Fruit fly (Drosophila melanogaster) whole organism, embryonic: ENCODE data around the gene CG17752.

Experiments
- B-H2 ChIP-seq: fragments of 200-800 bp; sonication (Bioruptor generic); optimal IDR thresholded peaks from 2 replicates; lab custom pipeline; 2018; ENCODE audit warnings: missing biosample characterization, mild to moderate bottlenecking, missing genetic modification characterization
- CG10267 ChIP-seq: fragments of 200-800 bp; sonication (Bioruptor generic); optimal IDR thresholded peaks from 2 replicates; lab custom pipeline; 2018; ENCODE audit warnings: missing biosample characterization, mild to moderate bottlenecking, missing genetic modification characterization, moderate library complexity
- CG10366 ChIP-seq: fragments of 200-800 bp; sonication (Bioruptor generic); IDR thresholded peaks from 2 replicates; pipeline ENCODE4 v1.3.6; 2022; ENCODE audit warnings: missing biosample characterization, missing genetic modification characterization
- CG10959 ChIP-seq: fragments of 200-800 bp; sonication (Bioruptor generic); IDR thresholded peaks from 2 replicates; pipeline ENCODE4 v1.3.6; 2022; ENCODE audit warnings: missing biosample characterization, missing genetic modification characterization
- CG13287 ChIP-seq: fragments of 200-800 bp; sonication (Bioruptor generic); IDR thresholded peaks from 2 replicates; pipeline ENCODE4 v1.3.6; 2022; ENCODE audit warnings: missing biosample characterization, missing genetic modification characterization; ENCODE audit not compliant: partially characterized antibody
- CG13894 ChIP-seq: fragments of 200-800 bp; sonication (Bioruptor generic); optimal IDR thresholded peaks from 3 replicates; lab custom pipeline; 2018; ENCODE audit warnings: missing biosample characterization, mild to moderate bottlenecking, missing genetic modification characterization, moderate library complexity
- CG14014 ChIP-seq: fragments of 200-800 bp; sonication (Bioruptor generic); IDR thresholded peaks from 2 replicates; pipeline ENCODE4 v1.3.6; 2022; ENCODE audit warnings: missing biosample characterization, missing genetic modification characterization
- CG14860 ChIP-seq: fragments of 200-800 bp; sonication (Bioruptor generic); IDR thresholded peaks from 3 replicates; pipeline ENCODE4 v1.3.6; 2022; ENCODE audit warnings: missing biosample characterization, missing genetic modification characterization; ENCODE audit not compliant: partially characterized antibody
- CG16813 ChIP-seq: fragments of 200-800 bp; sonication (Bioruptor generic); IDR thresholded peaks from 3 replicates; pipeline ENCODE4 v1.3.6; 2022; ENCODE audit warnings: missing biosample characterization, missing genetic modification characterization; ENCODE audit not compliant: partially characterized antibody
- CG17568 ChIP-seq: fragments of 200-800 bp; sonication (Bioruptor generic); optimal IDR thresholded peaks from 2 replicates; lab custom pipeline; 2018; ENCODE audit warnings: missing biosample characterization, mild to moderate bottlenecking, missing genetic modification characterization, moderate library complexity
- CG2120 ChIP-seq: fragments of 200-800 bp; sonication (Bioruptor generic); optimal IDR thresholded peaks from 3 replicates; lab custom pipeline; 2016; ENCODE audit warnings: missing biosample characterization, missing genetic modification characterization
- CG3281 ChIP-seq: fragments of 200-800 bp; sonication (Bioruptor generic); optimal IDR thresholded peaks from 3 replicates; lab custom pipeline; 2017; ENCODE audit warnings: missing biosample characterization, mild to moderate bottlenecking, missing genetic modification characterization
- CG3838 ChIP-seq: fragments of 200-800 bp; sonication (Bioruptor generic); optimal IDR thresholded peaks from 3 replicates; lab custom pipeline; 2016; ENCODE audit warnings: missing biosample characterization, missing genetic modification characterization
- CG42726 ChIP-seq: fragments of 200-800 bp; sonication (Bioruptor generic); IDR thresholded peaks from 2 replicates; pipeline ENCODE4 v1.3.6; 2022; ENCODE audit warnings: missing biosample characterization, missing genetic modification characterization; ENCODE audit not compliant: partially characterized antibody
- CG6272 ChIP-seq: fragments of 200-800 bp; sonication (Bioruptor generic); IDR thresholded peaks from 2 replicates; pipeline ENCODE4 v1.3.6; 2022; ENCODE audit warnings: missing biosample characterization, missing genetic modification characterization
- CG7786 ChIP-seq: fragments of 200-800 bp; sonication (Bioruptor generic); optimal IDR thresholded peaks from 2 replicates; lab custom pipeline; 2016; ENCODE audit warnings: missing biosample characterization, missing genetic modification characterization
- CG8290 ChIP-seq, 3 experiments: fragments of 200-800 bp; sonication (Bioruptor generic); optimal IDR thresholded peaks; 2 replicates each; lab custom pipeline; 2016 to 2019; ENCODE audit warnings: missing biosample characterization in 3 of 3, missing genetic modification characterization in 3 of 3, mild to moderate bottlenecking in 2 of 3, moderate library complexity in 1 of 3
- CG9932 ChIP-seq: fragments of 200-800 bp; sonication (Bioruptor generic); IDR thresholded peaks from 2 replicates; pipeline ENCODE4 v1.3.6; 2022; ENCODE audit warnings: missing biosample characterization, missing genetic modification characterization
- Camta ChIP-seq: fragments of 200-800 bp; sonication (Bioruptor generic); optimal IDR thresholded peaks from 2 replicates; lab custom pipeline; 2016; ENCODE audit warnings: missing biosample characterization, missing genetic modification characterization
- Dll ChIP-seq: fragments of 200-800 bp; sonication (Bioruptor generic); IDR thresholded peaks from 4 replicates; pipeline ENCODE4 v1.3.6; 2022; ENCODE audit warnings: missing biosample characterization, missing genetic modification characterization; ENCODE audit not compliant: partially characterized antibody
- Doc3 ChIP-seq: fragments of 200-800 bp; sonication (Bioruptor generic); IDR thresholded peaks from 3 replicates; pipeline ENCODE4 v1.3.6; 2022; ENCODE audit warnings: missing biosample characterization, missing genetic modification characterization; ENCODE audit not compliant: partially characterized antibody
- Dp ChIP-seq: fragments of 200-800 bp; sonication (Bioruptor generic); optimal IDR thresholded peaks from 2 replicates; lab custom pipeline; 2018; ENCODE audit warnings: missing biosample characterization, mild to moderate bottlenecking, missing genetic modification characterization, moderate library complexity
- Drgx ChIP-seq: fragments of 200-800 bp; sonication (Bioruptor generic); IDR thresholded peaks from 2 replicates; pipeline ENCODE4 v1.3.6; 2022; ENCODE audit warnings: missing biosample characterization, missing genetic modification characterization
- E2f2 ChIP-seq: fragments of 200-800 bp; sonication (Bioruptor generic); IDR thresholded peaks from 2 replicates; pipeline ENCODE4 v1.3.6; 2022; ENCODE audit warnings: missing biosample characterization, missing genetic modification characterization
- ERR ChIP-seq: fragments of 200-800 bp; sonication (Bioruptor generic); optimal IDR thresholded peaks from 2 replicates; lab custom pipeline; 2016; ENCODE audit warnings: missing biosample characterization, missing genetic modification characterization
- Ets97D ChIP-seq: fragments of 200-800 bp; sonication (Bioruptor generic); optimal IDR thresholded peaks from 3 replicates; lab custom pipeline; 2016; ENCODE audit warnings: missing biosample characterization, missing genetic modification characterization
- Hr51 ChIP-seq, 2 experiments: fragments of 200-800 bp; sonication (Bioruptor generic); optimal IDR thresholded peaks; 2 replicates in 1 of 2; 3 replicates in 1 of 2; lab custom pipeline; 2016 to 2018; ENCODE audit warnings: missing biosample characterization in 2 of 2, missing genetic modification characterization in 2 of 2, mild to moderate bottlenecking in 1 of 2, moderate library complexity in 1 of 2
- MESR4 ChIP-seq: fragments of 200-800 bp; sonication (Bioruptor generic); optimal IDR thresholded peaks from 2 replicates; lab custom pipeline; 2018; ENCODE audit warnings: missing biosample characterization, mild to moderate bottlenecking, missing genetic modification characterization, moderate library complexity
- Med ChIP-seq: fragments of 200-800 bp; sonication (Bioruptor generic); peaks from one replicate; lab custom pipeline; 2016; ENCODE audit warnings: missing biosample characterization, missing genetic modification characterization, mild to moderate bottlenecking, inconsistent platforms, moderate library complexity
- Mrtf ChIP-seq: fragments of 200-800 bp; sonication (Bioruptor generic); IDR thresholded peaks from 3 replicates; pipeline ENCODE4 v1.3.6; 2022; ENCODE audit warnings: missing biosample characterization, missing genetic modification characterization
- NC2β ChIP-seq: fragments of 200-800 bp; sonication (Bioruptor generic); optimal IDR thresholded peaks from 2 replicates; lab custom pipeline; 2016; ENCODE audit warnings: missing biosample characterization, missing genetic modification characterization
- NK7.1 ChIP-seq: fragments of 200-800 bp; sonication (Bioruptor generic); optimal IDR thresholded peaks from 3 replicates; lab custom pipeline; 2016; ENCODE audit warnings: missing biosample characterization, missing genetic modification characterization
- Rfx ChIP-seq: fragments of 200-800 bp; sonication (Bioruptor generic); IDR thresholded peaks from 2 replicates; pipeline ENCODE4 v1.3.6; 2022; ENCODE audit warnings: missing biosample characterization, missing genetic modification characterization
- Trl ChIP-seq, 3 experiments: fragments of >200 bp in 2 of 3; fragments of 200-800 bp in 1 of 3; sonication (Bioruptor generic) in 1 of 3; optimal IDR thresholded peaks; 2 replicates in 1 of 3; 3 replicates in 2 of 3; lab custom pipeline; 2016 to 2017; ENCODE audit warnings: missing biosample characterization in 1 of 3, missing genetic modification characterization in 1 of 3
- Xrp1 ChIP-seq: fragments of 200-800 bp; sonication (Bioruptor generic); IDR thresholded peaks from 2 replicates; pipeline ENCODE4 v1.3.6; 2022; ENCODE audit warnings: missing biosample characterization, missing genetic modification characterization
- chinmo ChIP-seq: fragments of 200-800 bp; sonication (Bioruptor generic); IDR thresholded peaks from 4 replicates; pipeline ENCODE4 v1.3.6; 2022; ENCODE audit warnings: missing biosample characterization, missing genetic modification characterization; ENCODE audit not compliant: partially characterized antibody
- corto ChIP-seq: fragments of 200-800 bp; sonication (Bioruptor generic); optimal IDR thresholded peaks from 2 replicates; lab custom pipeline; 2016; ENCODE audit warnings: missing biosample characterization, mild to moderate bottlenecking, missing genetic modification characterization, moderate library complexity
- dati ChIP-seq: fragments of 200-800 bp; sonication (Bioruptor generic); IDR thresholded peaks from 2 replicates; pipeline ENCODE4 v1.3.6; 2022; ENCODE audit warnings: missing biosample characterization, missing genetic modification characterization
- hbn ChIP-seq: fragments of 200-800 bp; sonication (Bioruptor generic); IDR thresholded peaks from 2 replicates; pipeline ENCODE4 v1.3.6; 2022; ENCODE audit warnings: missing biosample characterization, missing genetic modification characterization; ENCODE audit not compliant: partially characterized antibody
- inv ChIP-seq: fragments of 200-800 bp; sonication (Bioruptor generic); IDR thresholded peaks from 2 replicates; pipeline ENCODE4 v1.3.6; 2022; ENCODE audit warnings: missing biosample characterization, missing genetic modification characterization; ENCODE audit not compliant: partially characterized antibody
- nmo ChIP-seq: fragments of 200-800 bp; sonication (Bioruptor generic); optimal IDR thresholded peaks from 2 replicates; lab custom pipeline; 2018; ENCODE audit warnings: missing biosample characterization, mild to moderate bottlenecking, missing genetic modification characterization, moderate library complexity
- pan ChIP-seq, 4 experiments: fragments of >200 bp in 3 of 4; fragments of 200-800 bp in 1 of 4; sonication (Bioruptor generic) in 1 of 4; optimal IDR thresholded peaks in 3 of 4; IDR thresholded peaks in 1 of 4; 2 replicates each; pipeline versions ENCODE4 v1.3.6 to Lab custom; 2017 to 2022; ENCODE audit warnings: missing biosample characterization in 2 of 4, missing genetic modification characterization in 2 of 4, mixed read lengths in 1 of 4
- pho ChIP-seq: fragments of 200-800 bp; sonication (Bioruptor generic); optimal IDR thresholded peaks from 2 replicates; lab custom pipeline; 2016; ENCODE audit warnings: missing biosample characterization, missing genetic modification characterization
- rib ChIP-seq: fragments of 200-800 bp; sonication (Bioruptor generic); IDR thresholded peaks from 2 replicates; pipeline ENCODE4 v1.3.6; 2022; ENCODE audit warnings: missing biosample characterization, missing genetic modification characterization
- row ChIP-seq: fragments of 200-800 bp; sonication (Bioruptor generic); IDR thresholded peaks from 3 replicates; pipeline ENCODE4 v1.3.6; 2022; ENCODE audit warnings: missing biosample characterization, missing genetic modification characterization
- sna ChIP-seq: fragments of 200-800 bp; sonication (Bioruptor generic); IDR thresholded peaks from 2 replicates; pipeline ENCODE4 v1.3.6; 2022; ENCODE audit warnings: missing biosample characterization, missing genetic modification characterization; ENCODE audit not compliant: partially characterized antibody
- wdn ChIP-seq: fragments of 200-800 bp; sonication (Bioruptor generic); IDR thresholded peaks from 2 replicates; pipeline ENCODE4 v1.3.6; 2022; ENCODE audit warnings: missing biosample characterization, missing genetic modification characterization
- zen2 ChIP-seq: fragments of 200-800 bp; sonication (Bioruptor generic); IDR thresholded peaks from 3 replicates; pipeline ENCODE4 v1.3.6; 2022; ENCODE audit warnings: missing biosample characterization, missing genetic modification characterization; ENCODE audit not compliant: partially characterized antibody

CG17752 gene

dm6 chr3R:19642893-19643270, 32.9 kb downstream of the CG17752 start (continued):
- no peak for TF ChIP-seq CG10959 (GFP tag; lab: Robert Waterston, UW)
- TF ChIP-seq E2f2 (GFP tag; lab: Robert Waterston, UW): peak; percentile 70
- TF ChIP-seq CG17568 (GFP tag; lab: Kevin White, UChicago): no peak
- peak; percentile 27 for TF ChIP-seq CG2120
- no peak for TF ChIP-seq pho (GFP tag; lab: Kevin White, UChicago)
- TF ChIP-seq Ets97D (GFP tag; lab: Kevin White, UChicago): peak; percentile 3
- TF ChIP-seq NK7.1 (GFP tag; lab: Kevin White, UChicago): no peak
- peak; percentile 40; the same call in 2 of the 3 replicates for TF ChIP-seq row (GFP tag; lab: Robert Waterston, UW)
- peak; percentile 70 for TF ChIP-seq hbn (GFP tag; lab: Robert Waterston, UW)
- TF ChIP-seq rib: peak; percentile 38; the same call in 1 of the 2 replicates
- TF ChIP-seq NC2β (GFP tag; lab: Kevin White, UChicago): no peak
- TF ChIP-seq Med (GFP tag; lab: Kevin White, UChicago): no peak
- TF ChIP-seq CG13894: no peak
- peak; percentile 80; the same call in 3 of the 4 replicates for TF ChIP-seq chinmo
- TF ChIP-seq Trl (optimal IDR thresholded peaks at IDR 0.05; lab: Kevin White, UChicago): no peak
- TF ChIP-seq Trl (GFP tag; optimal IDR thresholded peaks at IDR 0.05; lab: Kevin White, UChicago): peak; percentile 1
- peak; percentile 47 for TF ChIP-seq Dp (GFP tag; lab: Kevin White, UChicago)
- no peak for TF ChIP-seq corto (GFP tag; lab: Kevin White, UChicago)
- no peak for TF ChIP-seq Drgx
- TF ChIP-seq B-H2: peak; percentile 8
- peak; percentile 81 for TF ChIP-seq Dll (GFP tag; lab: Robert Waterston, UW)
- peak; percentile 81 for TF ChIP-seq Doc3 (GFP tag; lab: Robert Waterston, UW)
- TF ChIP-seq CG3281 (GFP tag; lab: Kevin White, UChicago): no peak
- TF ChIP-seq pan (optimal IDR thresholded peaks at IDR 0.05; lab: Kevin White, UChicago): no peak
- TF ChIP-seq pan (GFP tag; optimal IDR thresholded peaks at IDR 0.05 in 1 of 2, IDR thresholded peaks at IDR 0.05 in 1 of 2): peak in 1 of 2 experiments; percentile 31
- TF ChIP-seq Xrp1 (GFP tag; lab: Robert Waterston, UW): 0 out of 2 replicates have a peak, but pooled peaks have one; percentile 11
- no peak for TF ChIP-seq wdn (GFP tag; lab: Robert Waterston, UW)
- peak; percentile 11 for TF ChIP-seq Camta
- TF ChIP-seq CG13287 (GFP tag; lab: Robert Waterston, UW): peak; percentile 80
- peak; percentile 84 for TF ChIP-seq zen2 (GFP tag; lab: Robert Waterston, UW)
- peak; percentile 87 for TF ChIP-seq CG10267
- peak; percentile 11; the same call in 1 of the 2 replicates for TF ChIP-seq CG10366
- no peak for TF ChIP-seq CG3838 (GFP tag; lab: Kevin White, UChicago)
- peak; percentile 68 for TF ChIP-seq CG14860 (GFP tag; lab: Robert Waterston, UW)
- peak; percentile 53 for TF ChIP-seq inv
- TF ChIP-seq CG14014: 0 out of 2 replicates have a peak, but pooled peaks have one; percentile 21
- peak; percentile 43 for TF ChIP-seq CG9932 (GFP tag; lab: Robert Waterston, UW)
- peak; percentile 1 for TF ChIP-seq CG7786 (GFP tag; lab: Kevin White, UChicago)
- TF ChIP-seq CG8290 (GFP tag; optimal IDR thresholded peaks at IDR 0.05; lab: Kevin White, UChicago): no peak
- TF ChIP-seq CG8290 (tag; optimal IDR thresholded peaks at IDR 0.05; lab: Kevin White, UChicago): peak in 1 of 2 experiments; percentile 13
- TF ChIP-seq dati (GFP tag; lab: Robert Waterston, UW): no peak
- TF ChIP-seq ERR (GFP tag; lab: Kevin White, UChicago): no peak
- peak; percentile 52; the same call in 1 of the 2 replicates for TF ChIP-seq CG42726
- TF ChIP-seq MESR4: no peak
- TF ChIP-seq sna (GFP tag; lab: Robert Waterston, UW): peak; percentile 82
- TF ChIP-seq CG16813 (GFP tag; lab: Robert Waterston, UW): peak; percentile 69
- 0 out of 3 replicates have a peak, but pooled peaks have one; percentile 26 for TF ChIP-seq Mrtf
- TF ChIP-seq nmo (GFP tag; lab: Kevin White, UChicago): no peak
- peak; percentile 59; the same call in 1 of the 2 replicates for TF ChIP-seq Rfx (GFP tag; lab: Robert Waterston, UW)
- no peak for TF ChIP-seq Hr51 (GFP tag; optimal IDR thresholded peaks at IDR 0.05; lab: Kevin White, UChicago)
- TF ChIP-seq CG6272: no peak
